Worm (Caenorhabditis elegans) whole organism, mixed stage, embryonic: ENCODE results near the gene F53C11.1.
A peak's percentile ranks its signal among the peaks of the same experiment; 100 is the strongest.

Experiments used
- M03D4.4 ChIP-seq: sonication (generic microtip); optimal IDR thresholded peaks from 2 replicates; lab custom pipeline; 2017; ENCODE audit warnings: mild to moderate bottlenecking, missing genetic modification characterization, missing compliant biosample characterization
- bed-3 ChIP-seq: fragments of 200-800 bp; sonication (Bioruptor generic); optimal IDR thresholded peaks from 3 replicates; lab custom pipeline; 2018; ENCODE audit warnings: mild to moderate bottlenecking, missing genetic modification characterization, moderate library complexity, missing compliant biosample characterization
- blmp-1 ChIP-seq: fragments of 150-350 bp; optimal IDR thresholded peaks from 2 replicates; lab custom pipeline; 2014; ENCODE audit warnings: missing biosample characterization, missing genetic modification characterization
- ceh-39 ChIP-seq: fragments of 150-350 bp; optimal IDR thresholded peaks from 2 replicates; lab custom pipeline; 2014; ENCODE audit warnings: missing biosample characterization, missing genetic modification characterization
- ceh-43 ChIP-seq: fragments of 200-800 bp; sonication (Bioruptor generic); optimal IDR thresholded peaks from 2 replicates; lab custom pipeline; 2018; ENCODE audit warnings: mild to moderate bottlenecking, missing genetic modification characterization, moderate library complexity, missing compliant biosample characterization
- ceh-83 ChIP-seq: fragments of 200-800 bp; sonication (Bioruptor generic); optimal IDR thresholded peaks from 2 replicates; lab custom pipeline; 2018; ENCODE audit warnings: mild to moderate bottlenecking, missing genetic modification characterization, missing compliant biosample characterization
- ces-1 ChIP-seq: fragments of 150-350 bp; optimal IDR thresholded peaks from 2 replicates; lab custom pipeline; 2014; ENCODE audit warnings: missing biosample characterization, missing genetic modification reagents, missing genetic modification characterization
- cnd-1 ChIP-seq: fragments of 200-800 bp; sonication (Bioruptor generic); optimal IDR thresholded peaks from 2 replicates; lab custom pipeline; 2018; ENCODE audit warnings: mild to moderate bottlenecking, missing genetic modification characterization, missing compliant biosample characterization
- drap-1 ChIP-seq: fragments of 200-800 bp; sonication (Bioruptor generic); optimal IDR thresholded peaks from 3 replicates; lab custom pipeline; 2018; ENCODE audit warnings: mild to moderate bottlenecking, missing genetic modification characterization, missing compliant biosample characterization
- elt-1 ChIP-seq: sonication (generic microtip); optimal IDR thresholded peaks from 2 replicates; lab custom pipeline; 2017; ENCODE audit warnings: missing genetic modification characterization, mild to moderate bottlenecking, missing compliant biosample characterization, antibody characterized with exemption, moderate library complexity, borderline replicate concordance; ENCODE audit not compliant: insufficient read depth
- elt-3 ChIP-seq: fragments of 150-350 bp; optimal IDR thresholded peaks from 2 replicates; lab custom pipeline; 2014; ENCODE audit warnings: missing biosample characterization, missing genetic modification characterization
- flh-1 ChIP-seq: fragments of 200-800 bp; sonication (Bioruptor generic); optimal IDR thresholded peaks from 2 replicates; lab custom pipeline; 2018; ENCODE audit warnings: mild to moderate bottlenecking, missing genetic modification characterization, moderate library complexity, missing compliant biosample characterization
- ham-2 ChIP-seq: fragments of 200-800 bp; sonication (Bioruptor generic); optimal IDR thresholded peaks from 2 replicates; lab custom pipeline; 2018; ENCODE audit warnings: mild to moderate bottlenecking, missing genetic modification characterization, missing compliant biosample characterization
- hlh-1 ChIP-seq: fragments of 150-350 bp; optimal IDR thresholded peaks from 2 replicates; lab custom pipeline; 2014; ENCODE audit warnings: missing biosample characterization, missing genetic modification reagents, missing genetic modification characterization
- lin-13 ChIP-seq: fragments of 150-350 bp; optimal IDR thresholded peaks from 2 replicates; lab custom pipeline; 2014; ENCODE audit warnings: missing biosample characterization, missing genetic modification characterization
- lin-32 ChIP-seq: fragments of 200-800 bp; sonication (Bioruptor generic); optimal IDR thresholded peaks from 2 replicates; lab custom pipeline; 2018; ENCODE audit warnings: mild to moderate bottlenecking, missing genetic modification characterization, missing compliant biosample characterization
- lsy-2 ChIP-seq: fragments of 150-350 bp; optimal IDR thresholded peaks from 2 replicates; lab custom pipeline; 2014; ENCODE audit warnings: missing biosample characterization, missing genetic modification characterization
- mab-5 ChIP-seq: fragments of 150-350 bp; optimal IDR thresholded peaks from 2 replicates; lab custom pipeline; 2014; ENCODE audit warnings: missing biosample characterization, missing genetic modification characterization
- mep-1 ChIP-seq: fragments of 150-350 bp; optimal IDR thresholded peaks from 2 replicates; lab custom pipeline; 2017; ENCODE audit warnings: missing biosample characterization, missing genetic modification reagents, missing genetic modification characterization, inconsistent platforms
- mls-2 ChIP-seq: sonication (generic microtip); optimal IDR thresholded peaks from 2 replicates; lab custom pipeline; 2016; ENCODE audit warnings: mild to moderate bottlenecking, missing genetic modification characterization, moderate library complexity, missing compliant biosample characterization
- nhr-12 ChIP-seq: fragments of 150-350 bp; optimal IDR thresholded peaks from 2 replicates; lab custom pipeline; 2014; ENCODE audit warnings: missing biosample characterization, missing genetic modification characterization
- nhr-2 ChIP-seq: fragments of 150-350 bp; optimal IDR thresholded peaks from 2 replicates; lab custom pipeline; 2014; ENCODE audit warnings: missing biosample characterization, missing genetic modification characterization
- nhr-237 ChIP-seq: fragments of 150-350 bp; optimal IDR thresholded peaks from 2 replicates; lab custom pipeline; 2014; ENCODE audit warnings: missing biosample characterization, missing genetic modification characterization
- nhr-28 ChIP-seq: fragments of 150-350 bp; optimal IDR thresholded peaks from 2 replicates; lab custom pipeline; 2014; ENCODE audit warnings: missing biosample characterization, missing genetic modification characterization
- nhr-76 ChIP-seq: sonication (generic microtip); optimal IDR thresholded peaks from 2 replicates; lab custom pipeline; 2017; ENCODE audit warnings: missing biosample characterization, missing genetic modification characterization
- pha-4 ChIP-seq: fragments of 150-350 bp; optimal IDR thresholded peaks from 2 replicates; lab custom pipeline; 2018; ENCODE audit warnings: missing biosample characterization, missing genetic modification reagents, missing genetic modification characterization
- sem-2 ChIP-seq: fragments of 200-800 bp; sonication (Bioruptor generic); optimal IDR thresholded peaks from 2 replicates; lab custom pipeline; 2018; ENCODE audit warnings: mild to moderate bottlenecking, missing genetic modification characterization, missing compliant biosample characterization
- snpc-4 ChIP-seq: fragments of 150-350 bp; optimal IDR thresholded peaks from 2 replicates; lab custom pipeline; 2014; ENCODE audit warnings: missing biosample characterization, missing genetic modification characterization
- sptf-1 ChIP-seq: sonication (generic microtip); optimal IDR thresholded peaks from 2 replicates; lab custom pipeline; 2017; ENCODE audit warnings: mild to moderate bottlenecking, missing genetic modification characterization, moderate library complexity, missing compliant biosample characterization
- tbx-8 ChIP-seq: fragments of 200-800 bp; sonication (Bioruptor generic); optimal IDR thresholded peaks from 2 replicates; lab custom pipeline; 2018; ENCODE audit warnings: mild to moderate bottlenecking, missing genetic modification characterization, moderate library complexity, missing compliant biosample characterization
- unc-120 ChIP-seq: sonication (generic microtip); optimal IDR thresholded peaks from 2 replicates; lab custom pipeline; 2017; ENCODE audit warnings: missing genetic modification characterization, missing compliant biosample characterization; ENCODE audit not compliant: poor library complexity, severe bottlenecking
- unc-39 ChIP-seq: fragments of 150-350 bp; optimal IDR thresholded peaks from 2 replicates; lab custom pipeline; 2014; ENCODE audit warnings: missing biosample characterization, missing genetic modification characterization
- unc-62 ChIP-seq: fragments of 150-350 bp; optimal IDR thresholded peaks from 2 replicates; lab custom pipeline; 2014; ENCODE audit warnings: missing biosample characterization, missing genetic modification reagents, missing genetic modification characterization
- zip-8 ChIP-seq: fragments of 150-350 bp; optimal IDR thresholded peaks from 2 replicates; lab custom pipeline; 2014; ENCODE audit warnings: missing biosample characterization, missing genetic modification characterization
- ztf-11 ChIP-seq: fragments of 150-350 bp; optimal IDR thresholded peaks from 2 replicates; lab custom pipeline; 2014; ENCODE audit warnings: missing biosample characterization, missing genetic modification characterization

Gene F53C11.1

DNA sequence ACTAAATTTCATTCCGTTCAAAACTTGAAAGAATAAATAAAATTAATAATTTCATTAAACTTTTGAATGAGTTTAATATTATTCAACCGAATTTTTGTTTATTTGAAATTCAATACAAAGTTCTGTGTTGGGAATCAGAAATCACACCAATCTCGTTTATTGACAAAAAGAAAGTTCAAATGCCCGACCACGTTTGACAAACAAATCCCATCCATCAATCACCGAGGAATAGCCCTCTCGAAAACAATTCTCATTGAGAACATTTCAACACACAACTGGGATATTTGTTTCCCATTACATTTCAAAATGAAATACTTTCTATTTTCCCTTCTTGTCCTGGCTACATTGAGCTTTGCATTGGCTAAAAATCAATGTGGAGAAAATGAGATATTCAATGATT is 2.3 kb downstream of the F53C11.1 start, which contains the start of gene F53C11.9:
Gene F53C11.9, plus strand, starts transcription at position 159 of the 400 bp plus-strand sequence.
- no peak for TF ChIP-seq unc-39 (tag; lab: Kevin White, UChicago)
- TF ChIP-seq unc-62 (GFP tag; lab: Kevin White, UChicago) = peak; percentile 34

DNA sequence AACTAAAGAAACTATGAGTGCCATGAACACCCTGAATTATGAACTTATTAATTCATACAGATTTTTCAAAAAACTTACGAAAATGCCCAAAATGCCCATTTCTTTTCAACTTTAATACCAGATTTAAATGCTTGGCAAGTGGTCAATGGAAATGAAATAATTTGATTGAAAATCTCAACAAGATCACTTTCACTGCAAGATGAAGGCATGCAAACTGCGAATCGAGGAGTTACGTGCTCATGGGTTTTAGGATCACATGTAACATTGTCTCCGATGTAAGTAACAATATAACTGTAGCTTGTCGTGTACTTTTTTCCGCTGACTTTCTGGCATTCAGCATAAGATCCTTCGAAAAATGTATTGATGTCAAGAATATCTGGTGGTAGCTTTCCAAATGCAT is 5.3 kb downstream of the F53C11.1 start:
- TF ChIP-seq drap-1 (GFP tag; lab: Kevin White, UChicago) = no peak
- TF ChIP-seq, all 35 proteins: peak for 0

DNA sequence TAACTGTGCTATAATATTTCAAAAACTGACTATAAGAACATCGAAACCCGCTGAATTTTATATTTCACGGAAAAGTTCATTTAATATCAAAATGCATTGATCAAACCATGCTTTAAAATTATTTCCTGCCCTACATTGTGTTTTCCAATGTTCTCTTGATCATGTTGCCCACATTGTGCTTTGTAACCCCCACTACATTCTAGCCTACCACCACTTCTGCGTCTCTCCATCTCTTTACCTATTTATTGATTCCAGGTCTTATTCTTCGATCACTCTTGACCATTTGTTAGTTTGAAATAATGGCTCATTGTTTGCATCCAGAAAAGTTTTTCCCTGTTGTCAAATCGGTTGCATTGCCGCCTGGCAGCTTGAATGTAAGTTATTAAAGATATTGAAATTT is 6.6 kb downstream of the F53C11.1 start, which contains the start of gene decr-1.1:
Gene decr-1.1, plus strand, starts transcription at position 210 of the 400 bp plus-strand sequence.
- TF ChIP-seq nhr-12 (tag; lab: Kevin White, UChicago) (peak; percentile 19), nhr-2 (tag; lab: Kevin White, UChicago) (no peak)

DNA sequence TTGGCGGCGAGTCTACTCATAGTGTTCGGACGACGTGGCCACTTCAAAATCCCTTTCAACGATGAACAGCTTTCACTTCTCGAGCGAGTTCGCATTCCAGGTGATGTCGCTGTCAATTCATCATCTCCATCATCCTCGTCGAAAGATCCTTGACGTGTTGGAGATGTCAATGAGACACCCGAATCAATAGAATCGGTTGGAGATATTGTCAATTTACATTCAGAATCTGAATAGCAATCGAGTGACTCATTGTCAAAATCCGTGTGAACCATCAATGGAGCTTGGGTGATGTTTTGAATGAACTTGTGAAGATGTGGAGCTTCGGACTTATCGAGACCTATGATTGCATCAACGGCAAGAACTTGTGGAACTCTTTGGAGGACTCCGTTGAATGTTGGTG is 10.2 kb downstream of the F53C11.1 start:
- TF ChIP-seq ceh-39 (tag; lab: Kevin White, UChicago) = no peak
- TF ChIP-seq unc-39 (tag; lab: Kevin White, UChicago) = no peak
- TF ChIP-seq sem-2 (GFP tag; lab: Kevin White, UChicago) = no peak
- TF ChIP-seq hlh-1 (tag; lab: Kevin White, UChicago) = no peak
- TF ChIP-seq ces-1 (GFP tag; lab: Kevin White, UChicago) = no peak
- TF ChIP-seq unc-120 (tag; lab: Kevin White, UChicago) = no peak
- TF ChIP-seq nhr-76 (tag; lab: Kevin White, UChicago) = no peak
- TF ChIP-seq nhr-28 (tag; lab: Kevin White, UChicago) = no peak
- TF ChIP-seq zip-8 (tag; lab: Kevin White, UChicago) = no peak
- no peak for TF ChIP-seq sptf-1 (tag; lab: Kevin White, UChicago)
- no peak for TF ChIP-seq tbx-8
- TF ChIP-seq drap-1 (GFP tag; lab: Kevin White, UChicago) = no peak
- no peak for TF ChIP-seq pha-4
- TF ChIP-seq elt-3 (tag; lab: Kevin White, UChicago) = no peak
- TF ChIP-seq, all 35 proteins: peak for 0

DNA sequence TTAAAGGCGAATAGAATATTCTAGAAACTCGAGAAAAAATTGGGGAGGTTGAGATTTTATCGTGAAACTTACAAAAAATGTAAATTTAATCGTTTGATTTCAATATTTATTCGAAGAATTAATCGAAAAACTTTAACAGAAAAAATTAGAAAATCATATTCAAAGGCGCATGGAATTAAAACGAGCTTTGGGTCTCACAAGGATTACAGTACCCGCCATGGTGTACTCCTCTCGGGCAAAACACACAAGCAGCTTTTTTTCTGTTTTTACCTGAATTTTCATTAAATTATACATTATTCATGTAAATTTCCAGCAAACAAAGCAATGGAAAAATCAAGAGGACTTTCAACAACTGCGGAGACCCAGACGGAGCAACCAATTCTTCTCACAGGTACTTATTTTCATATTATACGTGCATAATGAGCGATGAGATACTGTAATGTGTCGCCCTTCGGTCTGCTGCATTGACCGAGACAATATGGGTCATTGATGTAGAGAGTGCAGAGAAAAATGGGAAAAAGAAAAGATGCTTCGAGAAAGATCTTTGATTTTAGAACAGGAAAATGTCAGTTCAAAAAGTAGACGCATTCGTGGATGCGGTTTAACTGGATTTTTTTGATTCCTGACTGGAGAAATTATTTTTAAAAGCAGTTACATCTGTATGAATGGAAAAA is 11.8 kb downstream of the F53C11.1 start, which contains the start of the genes F53C11.4 and F53C11.5:
Gene F53C11.4, minus strand, starts transcription at position 128 of the 674 bp plus-strand sequence.
Gene F53C11.5, plus strand, starts transcription at position 325 of the 674 bp plus-strand sequence.
- TF ChIP-seq cnd-1 (no peak), nhr-28 (tag; lab: Kevin White, UChicago) (no peak), mep-1 (tag; lab: Kevin White, UChicago) (peak; percentile 7), lin-32 (GFP tag; lab: Kevin White, UChicago) (no peak), lsy-2 (tag; lab: Kevin White, UChicago) (peak; percentile 42), snpc-4 (tag; lab: Kevin White, UChicago) (no peak), ces-1 (GFP tag; lab: Kevin White, UChicago) (no peak), nhr-2 (tag; lab: Kevin White, UChicago) (peak; percentile 98), drap-1 (GFP tag; lab: Kevin White, UChicago) (no peak), nhr-76 (tag; lab: Kevin White, UChicago) (no peak), unc-120 (tag; lab: Kevin White, UChicago) (peak; percentile 8), mls-2 (tag; lab: Kevin White, UChicago) (no peak), elt-1 (tag; lab: Kevin White, UChicago) (no peak), sem-2 (GFP tag; lab: Kevin White, UChicago) (no peak), pha-4 (no peak), ham-2 (GFP tag; lab: Kevin White, UChicago) (no peak), tbx-8 (no peak), bed-3 (GFP tag; lab: Kevin White, UChicago) (no peak), blmp-1 (no peak), M03D4.4 (tag; lab: Kevin White, UChicago) (no peak), nhr-237 (tag; lab: Kevin White, UChicago) (peak; percentile 30), mab-5 (tag; lab: Kevin White, UChicago) (no peak), unc-39 (tag; lab: Kevin White, UChicago) (no peak), unc-62 (GFP tag; lab: Kevin White, UChicago) (peak; percentile 43), elt-3 (tag; lab: Kevin White, UChicago) (no peak), ceh-39 (tag; lab: Kevin White, UChicago) (no peak), ztf-11 (tag; lab: Kevin White, UChicago) (no peak), hlh-1 (tag; lab: Kevin White, UChicago) (no peak), nhr-12 (tag; lab: Kevin White, UChicago) (no peak), ceh-83 (no peak), flh-1 (no peak), ceh-43 (GFP tag; lab: Kevin White, UChicago) (no peak), lin-13 (tag; lab: Kevin White, UChicago) (no peak), sptf-1 (tag; lab: Kevin White, UChicago) (no peak), zip-8 (tag; lab: Kevin White, UChicago) (no peak)
